Fruit fly (Drosophila melanogaster): ENCODE measurements around the gene Nepl15.

dm6 chr3R:22745432-22745831, 20.5 kb downstream of the Nepl15 start, which contains the start of the genes vret and HP1c:
- TF ChIP-seq Myc (optimal IDR thresholded peaks at IDR 0.05) (no peak), ttk (optimal IDR thresholded peaks at IDR 0.05) (no peak), h (optimal IDR thresholded peaks at IDR 0.05) (no peak), psq (optimal IDR thresholded peaks at IDR 0.05) (no peak)
